Fruit fly (Drosophila melanogaster) whole organism, embryonic: ENCODE measurements around the gene CG6126.

Experiments
- Adf1 ChIP-seq: fragments of 200-800 bp; sonication (Bioruptor generic); IDR thresholded peaks from 2 replicates; pipeline ENCODE4 v1.3.6; 2022; ENCODE audit warnings: missing biosample characterization, missing genetic modification characterization
- CG10209 ChIP-seq: fragments of 200-800 bp; sonication (Bioruptor generic); optimal IDR thresholded peaks from 3 replicates; lab custom pipeline; 2017; ENCODE audit warnings: missing biosample characterization, mild to moderate bottlenecking, missing genetic modification characterization, missing genetic modification reagents
- CG11247 ChIP-seq: fragments of 200-800 bp; sonication (Bioruptor generic); IDR thresholded peaks from 2 replicates; pipeline ENCODE4 v1.3.6; 2022; ENCODE audit warnings: missing biosample characterization, missing genetic modification characterization
- CG11456 ChIP-seq: fragments of 200-800 bp; sonication (Bioruptor generic); IDR thresholded peaks from 3 replicates; pipeline ENCODE4 v1.3.6; 2022; ENCODE audit warnings: missing biosample characterization, missing genetic modification characterization
- CG12219 ChIP-seq: fragments of 200-800 bp; sonication (Bioruptor generic); optimal IDR thresholded peaks from 3 replicates; lab custom pipeline; 2018; ENCODE audit warnings: missing biosample characterization, mild to moderate bottlenecking, missing genetic modification characterization
- CG12769 ChIP-seq: fragments of 200-800 bp; sonication (Bioruptor generic); optimal IDR thresholded peaks from 2 replicates; lab custom pipeline; 2019; ENCODE audit warnings: missing biosample characterization, mild to moderate bottlenecking, missing genetic modification characterization, moderate library complexity
- CG13424 ChIP-seq: fragments of 200-800 bp; sonication (Bioruptor generic); optimal IDR thresholded peaks from 2 replicates; lab custom pipeline; 2019; ENCODE audit warnings: missing biosample characterization, mild to moderate bottlenecking, missing genetic modification characterization, moderate library complexity
- CG13624 ChIP-seq: fragments of 200-800 bp; sonication (Bioruptor generic); optimal IDR thresholded peaks from 2 replicates; lab custom pipeline; 2016; ENCODE audit warnings: missing biosample characterization, missing genetic modification characterization
- CG14441 ChIP-seq: fragments of 200-800 bp; sonication (Bioruptor generic); IDR thresholded peaks from 2 replicates; pipeline ENCODE4 v1.3.6; 2022; ENCODE audit warnings: missing biosample characterization, missing genetic modification characterization
- CG17186 ChIP-seq: fragments of 200-800 bp; sonication (Bioruptor generic); optimal IDR thresholded peaks from 3 replicates; lab custom pipeline; 2017; ENCODE audit warnings: missing biosample characterization, missing genetic modification reagents, missing genetic modification characterization
- CG17359 ChIP-seq: fragments of 200-800 bp; sonication (Bioruptor generic); optimal IDR thresholded peaks from 3 replicates; lab custom pipeline; 2018; ENCODE audit warnings: missing biosample characterization, mild to moderate bottlenecking, missing genetic modification characterization, moderate library complexity
- CG17361 ChIP-seq: fragments of 200-800 bp; sonication (Bioruptor generic); IDR thresholded peaks from 3 replicates; pipeline ENCODE4 v1.3.6; 2022; ENCODE audit warnings: missing biosample characterization, missing genetic modification characterization
- CG18262 ChIP-seq: fragments of 200-800 bp; optimal IDR thresholded peaks from 3 replicates; lab custom pipeline; 2019; ENCODE audit warnings: missing biosample characterization, mild to moderate bottlenecking, missing genetic modification characterization, moderate library complexity
- CG2120 ChIP-seq: fragments of 200-800 bp; sonication (Bioruptor generic); optimal IDR thresholded peaks from 3 replicates; lab custom pipeline; 2016; ENCODE audit warnings: missing biosample characterization, missing genetic modification characterization
- CG2712 ChIP-seq: fragments of 200-800 bp; optimal IDR thresholded peaks from 3 replicates; lab custom pipeline; 2019; ENCODE audit warnings: missing biosample characterization, mild to moderate bottlenecking, missing genetic modification characterization, moderate library complexity
- CG32767 ChIP-seq: fragments of 200-800 bp; sonication (Bioruptor generic); IDR thresholded peaks from 2 replicates; pipeline ENCODE4 v1.3.6; 2022; ENCODE audit warnings: missing biosample characterization, missing genetic modification characterization
- CG3281 ChIP-seq: fragments of 200-800 bp; sonication (Bioruptor generic); optimal IDR thresholded peaks from 3 replicates; lab custom pipeline; 2017; ENCODE audit warnings: missing biosample characterization, mild to moderate bottlenecking, missing genetic modification characterization
- CG33557 ChIP-seq: fragments of 200-800 bp; sonication (Bioruptor generic); optimal IDR thresholded peaks from 2 replicates; lab custom pipeline; 2019; ENCODE audit warnings: missing biosample characterization, mild to moderate bottlenecking, missing genetic modification characterization, moderate library complexity
- CG4282 ChIP-seq: fragments of 200-800 bp; sonication (Bioruptor generic); optimal IDR thresholded peaks from 2 replicates; lab custom pipeline; 2016; ENCODE audit warnings: missing biosample characterization, missing genetic modification characterization
- CG4424 ChIP-seq: fragments of 200-800 bp; sonication (Bioruptor generic); optimal IDR thresholded peaks from 3 replicates; lab custom pipeline; 2016; ENCODE audit warnings: missing biosample characterization, missing genetic modification characterization
- CG6175 ChIP-seq: fragments of 200-800 bp; sonication (Bioruptor generic); IDR thresholded peaks from 3 replicates; pipeline ENCODE4 v1.3.6; 2022; ENCODE audit warnings: missing biosample characterization, missing genetic modification characterization
- CG6683 ChIP-seq: fragments of 200-800 bp; sonication (Bioruptor generic); optimal IDR thresholded peaks from 2 replicates; lab custom pipeline; 2017; ENCODE audit warnings: missing biosample characterization, mild to moderate bottlenecking, missing genetic modification characterization, missing genetic modification reagents
- CG6689 ChIP-seq: fragments of 200-800 bp; sonication (Bioruptor generic); IDR thresholded peaks from 2 replicates; pipeline ENCODE4 v1.3.6; 2022; ENCODE audit warnings: missing biosample characterization, missing genetic modification characterization
- CG6813 ChIP-seq: fragments of 200-800 bp; sonication (Bioruptor generic); optimal IDR thresholded peaks from 2 replicates; lab custom pipeline; 2017; ENCODE audit warnings: missing biosample characterization, missing genetic modification characterization, mild to moderate bottlenecking, moderate library complexity, missing genetic modification reagents
- CG7271 ChIP-seq: fragments of 200-800 bp; sonication (Bioruptor generic); optimal IDR thresholded peaks from 2 replicates; lab custom pipeline; 2018; ENCODE audit warnings: missing biosample characterization, mild to moderate bottlenecking, missing genetic modification characterization, moderate library complexity
- CG7556 ChIP-seq: fragments of 200-800 bp; sonication (Bioruptor generic); optimal IDR thresholded peaks from 2 replicates; lab custom pipeline; 2017; ENCODE audit warnings: missing biosample characterization, mild to moderate bottlenecking, missing genetic modification characterization
- CG7987 ChIP-seq: fragments of 200-800 bp; sonication (Bioruptor generic); optimal IDR thresholded peaks from 2 replicates; lab custom pipeline; 2018; ENCODE audit warnings: missing biosample characterization, mild to moderate bottlenecking, missing genetic modification characterization, moderate library complexity
- CG9817 ChIP-seq: fragments of 200-800 bp; sonication (Bioruptor generic); optimal IDR thresholded peaks from 2 replicates; lab custom pipeline; 2018; ENCODE audit warnings: missing biosample characterization, mild to moderate bottlenecking, missing genetic modification characterization, moderate library complexity
- Deaf1 ChIP-seq: fragments of 200-800 bp; optimal IDR thresholded peaks from 3 replicates; lab custom pipeline; 2019; ENCODE audit warnings: missing biosample characterization, mild to moderate bottlenecking, missing genetic modification characterization, moderate library complexity
- Fer3 ChIP-seq: fragments of 200-800 bp; sonication (Bioruptor generic); optimal IDR thresholded peaks from 2 replicates; lab custom pipeline; 2018; ENCODE audit warnings: missing biosample characterization, mild to moderate bottlenecking, missing genetic modification characterization, moderate library complexity
- GATAe ChIP-seq: fragments of 200-800 bp; sonication (Bioruptor generic); conservative IDR thresholded peaks from 2 replicates; pipeline ENCODE4 v1.3.6; 2022; ENCODE audit warnings: missing biosample characterization, missing genetic modification characterization
- Hr51 ChIP-seq, 2 experiments: fragments of 200-800 bp; sonication (Bioruptor generic); optimal IDR thresholded peaks; 2 replicates in 1 of 2; 3 replicates in 1 of 2; lab custom pipeline; 2016 to 2018; ENCODE audit warnings: missing biosample characterization in 2 of 2, missing genetic modification characterization in 2 of 2, mild to moderate bottlenecking in 1 of 2, moderate library complexity in 1 of 2
- Stat92E ChIP-seq, 3 experiments: fragments of >200 bp in 2 of 3; fragments of 200-800 bp in 1 of 3; sonication (Bioruptor generic) in 1 of 3; optimal IDR thresholded peaks; 2 replicates each; lab custom pipeline; 2017 to 2019; ENCODE audit warnings: missing biosample characterization in 3 of 3, missing genetic modification characterization in 3 of 3, mild to moderate bottlenecking in 1 of 3, moderate library complexity in 1 of 3
- chm ChIP-seq: fragments of 200-800 bp; sonication (Bioruptor generic); IDR thresholded peaks from 2 replicates; pipeline ENCODE4 v1.3.6; 2022; ENCODE audit warnings: missing biosample characterization, missing genetic modification characterization
- croc ChIP-seq: fragments of 200-800 bp; sonication (Bioruptor generic); conservative IDR thresholded peaks from 3 replicates; pipeline ENCODE4 v1.3.6; 2022; ENCODE audit warnings: missing biosample characterization, missing genetic modification characterization
- fd3F ChIP-seq: fragments of 200-800 bp; sonication (Bioruptor generic); optimal IDR thresholded peaks from 2 replicates; lab custom pipeline; 2018; ENCODE audit warnings: missing biosample characterization, mild to moderate bottlenecking, missing genetic modification characterization, moderate library complexity
- gsb ChIP-seq: fragments of 200-800 bp; sonication (Bioruptor generic); IDR thresholded peaks from 2 replicates; pipeline ENCODE4 v1.3.6; 2022; ENCODE audit warnings: missing biosample characterization, missing genetic modification characterization
- inv ChIP-seq: fragments of 200-800 bp; sonication (Bioruptor generic); IDR thresholded peaks from 2 replicates; pipeline ENCODE4 v1.3.6; 2022; ENCODE audit warnings: missing biosample characterization, missing genetic modification characterization; ENCODE audit not compliant: partially characterized antibody
- lmd ChIP-seq: fragments of 200-800 bp; sonication (Bioruptor generic); IDR thresholded peaks from 2 replicates; pipeline ENCODE4 v1.3.6; 2022; ENCODE audit warnings: missing biosample characterization, missing genetic modification characterization
- rib ChIP-seq: fragments of 200-800 bp; sonication (Bioruptor generic); IDR thresholded peaks from 2 replicates; pipeline ENCODE4 v1.3.6; 2022; ENCODE audit warnings: missing biosample characterization, missing genetic modification characterization
- row ChIP-seq: fragments of 200-800 bp; sonication (Bioruptor generic); IDR thresholded peaks from 3 replicates; pipeline ENCODE4 v1.3.6; 2022; ENCODE audit warnings: missing biosample characterization, missing genetic modification characterization
- scrt ChIP-seq: fragments of 200-800 bp; sonication (Bioruptor generic); optimal IDR thresholded peaks from 2 replicates; lab custom pipeline; 2018; ENCODE audit warnings: missing biosample characterization, mild to moderate bottlenecking, missing genetic modification characterization, moderate library complexity
- slbo ChIP-seq: fragments of 200-800 bp; sonication (Bioruptor generic); IDR thresholded peaks from 2 replicates; pipeline ENCODE4 v1.3.6; 2022; ENCODE audit warnings: missing biosample characterization, missing genetic modification characterization
- so ChIP-seq: fragments of 200-800 bp; sonication (Bioruptor generic); IDR thresholded peaks from 3 replicates; pipeline ENCODE4 v1.3.6; 2022; ENCODE audit warnings: missing biosample characterization, missing genetic modification characterization
- sqz ChIP-seq: fragments of 200-800 bp; sonication (Bioruptor generic); optimal IDR thresholded peaks from 3 replicates; lab custom pipeline; 2018; ENCODE audit warnings: missing biosample characterization, mild to moderate bottlenecking, missing genetic modification characterization
- tll ChIP-seq, 2 experiments: fragments of 200-800 bp in 1 of 2; fragments of >200 bp in 1 of 2; sonication (Bioruptor generic) in 1 of 2; optimal IDR thresholded peaks; 2 replicates each; lab custom pipeline; 2017 to 2019; ENCODE audit warnings: missing biosample characterization in 2 of 2, missing genetic modification characterization in 2 of 2, mild to moderate bottlenecking in 1 of 2, moderate library complexity in 1 of 2
- zfh1 ChIP-seq: fragments of 200-800 bp; sonication (Bioruptor generic); IDR thresholded peaks from 3 replicates; pipeline ENCODE4 v1.3.6; 2022; ENCODE audit warnings: missing biosample characterization, missing genetic modification characterization

CG6126 gene

dm6 chr3R:16208924-16209713 is 6.2 kb upstream of the CG6126 start (continued):
- TF ChIP-seq GATAe (GFP tag; lab: Robert Waterston, UW): no peak
- TF ChIP-seq CG13424 (tag; lab: Kevin White, UChicago): peak; percentile 51
- peak in 1 of 3 experiments; percentile 40 for TF ChIP-seq Stat92E (GFP tag; optimal IDR thresholded peaks at IDR 0.05; lab: Kevin White, UChicago)
- peak; percentile 16 for TF ChIP-seq CG13624
- TF ChIP-seq slbo: no peak
- peak; percentile 18 for TF ChIP-seq CG4424 (GFP tag; lab: Kevin White, UChicago)
- peak; percentile 61; the same call in 1 of the 2 replicates for TF ChIP-seq Adf1
- TF ChIP-seq lmd (GFP tag; lab: Robert Waterston, UW): no peak; the same call in 1 of the 2 replicates
- no peak for TF ChIP-seq inv
- TF ChIP-seq CG10209 (GFP tag; lab: Kevin White, UChicago): peak; percentile 41
- peak; percentile 15 for TF ChIP-seq CG17359 (tag; lab: Kevin White, UChicago)
- peak; percentile 39 for TF ChIP-seq CG3281 (GFP tag; lab: Kevin White, UChicago)
- TF ChIP-seq CG2120 (GFP tag; lab: Kevin White, UChicago): peak; percentile 32
- TF ChIP-seq fd3F (GFP tag; lab: Kevin White, UChicago): peak; percentile 18
- TF ChIP-seq CG11247 (GFP tag; lab: Robert Waterston, UW): peak; percentile 23; the same call in 1 of the 2 replicates
- peak; percentile 23 for TF ChIP-seq Fer3
- no peak for TF ChIP-seq CG7271 (tag; lab: Kevin White, UChicago)
- no peak for TF ChIP-seq tll (GFP tag; optimal IDR thresholded peaks at IDR 0.05; lab: Kevin White, UChicago)
- TF ChIP-seq chm (GFP tag; lab: Robert Waterston, UW): peak; percentile 67; the same call in 1 of the 2 replicates
- TF ChIP-seq CG6689 (GFP tag; lab: Robert Waterston, UW): peak; percentile 40; the same call in 1 of the 2 replicates
- TF ChIP-seq CG7556 (GFP tag; lab: Kevin White, UChicago): peak; percentile 78
- no peak for TF ChIP-seq CG17186 (GFP tag; lab: Kevin White, UChicago)
- 0 out of 3 replicates have a peak, but pooled peaks have one; percentile 63 for TF ChIP-seq CG11456 (GFP tag; lab: Robert Waterston, UW)
- TF ChIP-seq CG18262 (tag; lab: Kevin White, UChicago): peak; percentile 80
- peak; percentile 72 for TF ChIP-seq CG2712 (tag; lab: Kevin White, UChicago)
- peak; percentile 47; the same call in 1 of the 2 replicates for TF ChIP-seq gsb (GFP tag; lab: Robert Waterston, UW)
- no peak for TF ChIP-seq CG6683 (GFP tag; lab: Kevin White, UChicago)
- no peak for TF ChIP-seq sqz
- peak; percentile 25; the same call in 1 of the 2 replicates for TF ChIP-seq CG14441
- 0 out of 2 replicates have a peak, but pooled peaks have one; percentile 61 for TF ChIP-seq rib (GFP tag; lab: Robert Waterston, UW)
- TF ChIP-seq CG17361: peak; percentile 77
- TF ChIP-seq CG4282 (GFP tag; lab: Kevin White, UChicago): no peak
- peak; percentile 6 for TF ChIP-seq scrt (GFP tag; lab: Kevin White, UChicago)
- peak; percentile 77 for TF ChIP-seq CG12769 (tag; lab: Kevin White, UChicago)
- TF ChIP-seq CG32767 (GFP tag; lab: Robert Waterston, UW): peak; percentile 40; the same call in 1 of the 2 replicates
- peak; percentile 33 for TF ChIP-seq CG33557 (GFP tag; lab: Kevin White, UChicago)
- TF ChIP-seq Deaf1 (tag; lab: Kevin White, UChicago): peak; percentile 73
- peak; percentile 77; the same call in 2 of the 3 replicates for TF ChIP-seq CG6175
- no peak for TF ChIP-seq CG7987 (GFP tag; lab: Kevin White, UChicago)
- peak; percentile 60; the same call in 1 of the 3 replicates for TF ChIP-seq row (GFP tag; lab: Robert Waterston, UW)
- TF ChIP-seq CG6813: no peak
- TF ChIP-seq so: 0 out of 3 replicates have a peak, but pooled peaks have one; percentile 42
- peak in 1 of 2 experiments; percentile 64 for TF ChIP-seq Hr51 (GFP tag; optimal IDR thresholded peaks at IDR 0.05; lab: Kevin White, UChicago)
- peak; percentile 4 for TF ChIP-seq CG9817 (tag; lab: Kevin White, UChicago)
- TF ChIP-seq croc (GFP tag; lab: Robert Waterston, UW): 0 out of 3 replicates have a peak, but pooled peaks have one; percentile 21
- no peak for TF ChIP-seq CG12219 (GFP tag; lab: Kevin White, UChicago)
- 0 out of 3 replicates have a peak, but pooled peaks have one; percentile 4 for TF ChIP-seq zfh1 (GFP tag; lab: Robert Waterston, UW)
